Fruit fly (Drosophila melanogaster) whole organism, embryonic: ENCODE data around the gene CG5968.
A peak's percentile ranks its signal among the peaks of the same experiment; 100 is the strongest.

Experiments
- Awh ChIP-seq: fragments of 200-800 bp; sonication (Bioruptor generic); IDR thresholded peaks from 2 replicates; pipeline ENCODE4, ENCODE4 v1.3.6; 2022; ENCODE audit warnings: missing biosample characterization, missing genetic modification characterization
- Bteb2 ChIP-seq: fragments of 200-800 bp; sonication (Bioruptor generic); optimal IDR thresholded peaks from 2 replicates; lab custom pipeline; 2016; ENCODE audit warnings: missing biosample characterization, missing genetic modification characterization
- CG10366 ChIP-seq: fragments of 200-800 bp; sonication (Bioruptor generic); IDR thresholded peaks from 2 replicates; pipeline ENCODE4 v1.3.6; 2022; ENCODE audit warnings: missing biosample characterization, missing genetic modification characterization
- CG10462 ChIP-seq: fragments of 200-800 bp; sonication (Bioruptor generic); optimal IDR thresholded peaks from 2 replicates; lab custom pipeline; 2016; ENCODE audit warnings: missing biosample characterization, missing genetic modification characterization
- CG10565 ChIP-seq: fragments of 200-800 bp; sonication (Bioruptor generic); optimal IDR thresholded peaks from 3 replicates; lab custom pipeline; 2016; ENCODE audit warnings: missing biosample characterization, mild to moderate bottlenecking, missing genetic modification characterization
- CG10959 ChIP-seq: fragments of 200-800 bp; sonication (Bioruptor generic); IDR thresholded peaks from 2 replicates; pipeline ENCODE4 v1.3.6; 2022; ENCODE audit warnings: missing biosample characterization, missing genetic modification characterization
- CG11723 ChIP-seq: fragments of 200-800 bp; sonication (Bioruptor generic); optimal IDR thresholded peaks from 2 replicates; lab custom pipeline; 2017; ENCODE audit warnings: missing biosample characterization, mild to moderate bottlenecking, missing genetic modification characterization
- CG14014 ChIP-seq: fragments of 200-800 bp; sonication (Bioruptor generic); IDR thresholded peaks from 2 replicates; pipeline ENCODE4 v1.3.6; 2022; ENCODE audit warnings: missing biosample characterization, missing genetic modification characterization
- CG15011 ChIP-seq: fragments of 200-800 bp; sonication (Bioruptor generic); optimal IDR thresholded peaks from 3 replicates; lab custom pipeline; 2018; ENCODE audit warnings: missing biosample characterization, mild to moderate bottlenecking, missing genetic modification characterization
- CG15514 ChIP-seq: fragments of 200-800 bp; sonication (Bioruptor generic); optimal IDR thresholded peaks from 3 replicates; lab custom pipeline; 2017; ENCODE audit warnings: missing biosample characterization, missing genetic modification characterization, mild to moderate bottlenecking, moderate library complexity, missing genetic modification reagents
- CG16779 ChIP-seq: fragments of 200-800 bp; sonication (Bioruptor generic); IDR thresholded peaks from 2 replicates; pipeline ENCODE4 v1.3.6; 2022; ENCODE audit warnings: missing biosample characterization, missing genetic modification characterization
- CG17186 ChIP-seq: fragments of 200-800 bp; sonication (Bioruptor generic); optimal IDR thresholded peaks from 3 replicates; lab custom pipeline; 2017; ENCODE audit warnings: missing biosample characterization, missing genetic modification reagents, missing genetic modification characterization
- CG17385 ChIP-seq: fragments of 200-800 bp; sonication (Bioruptor generic); optimal IDR thresholded peaks from 3 replicates; lab custom pipeline; 2018; ENCODE audit warnings: missing biosample characterization, mild to moderate bottlenecking, missing genetic modification characterization
- CG17912 ChIP-seq: fragments of 200-800 bp; sonication (Bioruptor generic); optimal IDR thresholded peaks from 2 replicates; lab custom pipeline; 2018; ENCODE audit warnings: missing biosample characterization, mild to moderate bottlenecking, missing genetic modification characterization
- CG31388 ChIP-seq: fragments of 200-800 bp; sonication (Bioruptor generic); optimal IDR thresholded peaks from 2 replicates; lab custom pipeline; 2016; ENCODE audit warnings: missing biosample characterization, missing genetic modification characterization
- CG4617 ChIP-seq: fragments of 200-800 bp; sonication (Bioruptor generic); optimal IDR thresholded peaks from 3 replicates; lab custom pipeline; 2016; ENCODE audit warnings: missing biosample characterization, missing genetic modification characterization, borderline replicate concordance
- CG4730 ChIP-seq: fragments of 200-800 bp; sonication (Bioruptor generic); IDR thresholded peaks from 2 replicates; pipeline ENCODE4 v1.3.6; 2022; ENCODE audit warnings: missing biosample characterization, missing genetic modification characterization
- CG7271 ChIP-seq: fragments of 200-800 bp; sonication (Bioruptor generic); optimal IDR thresholded peaks from 2 replicates; lab custom pipeline; 2018; ENCODE audit warnings: missing biosample characterization, mild to moderate bottlenecking, missing genetic modification characterization, moderate library complexity
- CG7786 ChIP-seq: fragments of 200-800 bp; sonication (Bioruptor generic); optimal IDR thresholded peaks from 2 replicates; lab custom pipeline; 2016; ENCODE audit warnings: missing biosample characterization, missing genetic modification characterization
- CG9817 ChIP-seq: fragments of 200-800 bp; sonication (Bioruptor generic); optimal IDR thresholded peaks from 2 replicates; lab custom pipeline; 2018; ENCODE audit warnings: missing biosample characterization, mild to moderate bottlenecking, missing genetic modification characterization, moderate library complexity
- Drgx ChIP-seq: fragments of 200-800 bp; sonication (Bioruptor generic); IDR thresholded peaks from 2 replicates; pipeline ENCODE4 v1.3.6; 2022; ENCODE audit warnings: missing biosample characterization, missing genetic modification characterization
- E2f2 ChIP-seq: fragments of 200-800 bp; sonication (Bioruptor generic); IDR thresholded peaks from 2 replicates; pipeline ENCODE4 v1.3.6; 2022; ENCODE audit warnings: missing biosample characterization, missing genetic modification characterization
- Fer3 ChIP-seq: fragments of 200-800 bp; sonication (Bioruptor generic); optimal IDR thresholded peaks from 2 replicates; lab custom pipeline; 2018; ENCODE audit warnings: missing biosample characterization, mild to moderate bottlenecking, missing genetic modification characterization, moderate library complexity
- HmgD ChIP-seq: fragments of 200-800 bp; sonication (Bioruptor generic); optimal IDR thresholded peaks from 3 replicates; lab custom pipeline; 2016; ENCODE audit warnings: missing biosample characterization, missing genetic modification characterization
- Hmr ChIP-seq: fragments of 200-800 bp; sonication (Bioruptor generic); optimal IDR thresholded peaks from 3 replicates; lab custom pipeline; 2017; ENCODE audit warnings: mild to moderate bottlenecking, missing biosample characterization, missing genetic modification reagents, missing genetic modification characterization
- Hr78 ChIP-seq, 2 experiments: fragments of 200-800 bp in 1 of 2; fragments of >200 bp in 1 of 2; sonication (Bioruptor generic) in 1 of 2; optimal IDR thresholded peaks; 2 replicates each; lab custom pipeline; 2017 to 2019; ENCODE audit warnings: missing biosample characterization in 2 of 2, missing genetic modification characterization in 2 of 2, mild to moderate bottlenecking in 1 of 2, moderate library complexity in 1 of 2
- Mad ChIP-seq: fragments of 200-800 bp; sonication (Bioruptor generic); optimal IDR thresholded peaks from 2 replicates; lab custom pipeline; 2016; ENCODE audit warnings: missing biosample characterization, missing genetic modification characterization
- Meics ChIP-seq: fragments of 200-800 bp; sonication (Bioruptor generic); optimal IDR thresholded peaks from 2 replicates; lab custom pipeline; 2017; ENCODE audit warnings: missing biosample characterization, mild to moderate bottlenecking, missing genetic modification characterization
- NC2β ChIP-seq: fragments of 200-800 bp; sonication (Bioruptor generic); optimal IDR thresholded peaks from 2 replicates; lab custom pipeline; 2016; ENCODE audit warnings: missing biosample characterization, missing genetic modification characterization
- Poxn ChIP-seq: fragments of 200-800 bp; sonication (Bioruptor generic); IDR thresholded peaks from 2 replicates; pipeline ENCODE4 v1.3.6; 2022; ENCODE audit warnings: missing biosample characterization, missing genetic modification characterization
- Ravus ChIP-seq: fragments of 200-800 bp; sonication (Bioruptor generic); IDR thresholded peaks from 2 replicates; pipeline ENCODE4 v1.3.6; 2022; ENCODE audit warnings: missing biosample characterization, missing genetic modification characterization
- Side ChIP-seq: fragments of 200-800 bp; sonication (Bioruptor generic); optimal IDR thresholded peaks from 2 replicates; lab custom pipeline; 2016; ENCODE audit warnings: missing biosample characterization, missing genetic modification characterization
- Ssrp ChIP-seq: fragments of 200-800 bp; sonication (Bioruptor generic); optimal IDR thresholded peaks from 2 replicates; lab custom pipeline; 2018; ENCODE audit warnings: missing biosample characterization, mild to moderate bottlenecking, missing genetic modification characterization, moderate library complexity
- Taf1 ChIP-seq: fragments of 200-800 bp; sonication (Bioruptor generic); IDR thresholded peaks from 2 replicates; pipeline ENCODE4 v1.3.6; 2022; ENCODE audit warnings: missing biosample characterization, missing genetic modification characterization
- cas ChIP-seq: fragments of 200-800 bp; sonication (Bioruptor generic); IDR thresholded peaks from 2 replicates; pipeline ENCODE4 v1.3.6; 2022; ENCODE audit warnings: missing biosample characterization, missing genetic modification characterization
- danr ChIP-seq: fragments of 200-800 bp; sonication (Bioruptor generic); IDR thresholded peaks from 2 replicates; pipeline ENCODE4 v1.3.6; 2022; ENCODE audit warnings: missing biosample characterization, missing genetic modification characterization
- dmrt99B ChIP-seq: fragments of 200-800 bp; sonication (Bioruptor generic); optimal IDR thresholded peaks from 2 replicates; lab custom pipeline; 2018; ENCODE audit warnings: missing biosample characterization, mild to moderate bottlenecking, missing genetic modification characterization, moderate library complexity
- fd102C ChIP-seq: fragments of 200-800 bp; sonication (Bioruptor generic); optimal IDR thresholded peaks from 2 replicates; lab custom pipeline; 2018; ENCODE audit warnings: missing biosample characterization, mild to moderate bottlenecking, missing genetic modification characterization, moderate library complexity
- gro ChIP-seq: fragments of 200-800 bp; sonication (Bioruptor generic); optimal IDR thresholded peaks from 2 replicates; lab custom pipeline; 2016; ENCODE audit warnings: missing biosample characterization, missing genetic modification characterization
- insv ChIP-seq, 2 experiments: fragments of 200-800 bp; sonication (Bioruptor generic); optimal IDR thresholded peaks; 3 replicates each; lab custom pipeline; 2016 to 2018; ENCODE audit warnings: missing biosample characterization in 2 of 2, missing genetic modification characterization in 2 of 2
- jigr1 ChIP-seq: fragments of 200-800 bp; sonication (Bioruptor generic); IDR thresholded peaks from 3 replicates; pipeline ENCODE4 v1.3.6; 2022; ENCODE audit warnings: missing biosample characterization, missing genetic modification characterization
- knrl ChIP-seq: fragments of 200-800 bp; sonication (Bioruptor generic); IDR thresholded peaks from 3 replicates; pipeline ENCODE4 v1.3.6; 2022; ENCODE audit warnings: missing biosample characterization, missing genetic modification characterization; ENCODE audit not compliant: partially characterized antibody
- mld ChIP-seq: fragments of 200-800 bp; sonication (Bioruptor generic); IDR thresholded peaks from 3 replicates; pipeline ENCODE4 v1.3.6; 2022; ENCODE audit warnings: missing biosample characterization, missing genetic modification characterization; ENCODE audit not compliant: partially characterized antibody
- pfk ChIP-seq: fragments of 200-800 bp; sonication (Bioruptor generic); optimal IDR thresholded peaks from 2 replicates; lab custom pipeline; 2018; ENCODE audit warnings: missing biosample characterization, mild to moderate bottlenecking, missing genetic modification characterization, moderate library complexity
- ranshi ChIP-seq: fragments of 200-800 bp; sonication (Bioruptor generic); IDR thresholded peaks from 2 replicates; pipeline ENCODE4 v1.3.6; 2022; ENCODE audit warnings: missing biosample characterization, missing genetic modification characterization
- row ChIP-seq: fragments of 200-800 bp; sonication (Bioruptor generic); IDR thresholded peaks from 3 replicates; pipeline ENCODE4 v1.3.6; 2022; ENCODE audit warnings: missing biosample characterization, missing genetic modification characterization
- sr ChIP-seq: fragments of 200-800 bp; sonication (Bioruptor generic); IDR thresholded peaks from 3 replicates; pipeline ENCODE4 v1.3.6; 2022; ENCODE audit warnings: missing biosample characterization, missing genetic modification characterization
- unpg ChIP-seq: fragments of 200-800 bp; sonication (Bioruptor generic); optimal IDR thresholded peaks from 3 replicates; lab custom pipeline; 2018; ENCODE audit warnings: missing biosample characterization, mild to moderate bottlenecking, missing genetic modification characterization, moderate library complexity
- vvl ChIP-seq: fragments of 200-800 bp; sonication (Bioruptor generic); IDR thresholded peaks from 2 replicates; pipeline ENCODE4 v1.3.6; 2022; ENCODE audit warnings: missing biosample characterization, missing genetic modification characterization
- wdn ChIP-seq: fragments of 200-800 bp; sonication (Bioruptor generic); IDR thresholded peaks from 2 replicates; pipeline ENCODE4 v1.3.6; 2022; ENCODE audit warnings: missing biosample characterization, missing genetic modification characterization
- yki ChIP-seq: fragments of >200 bp; optimal IDR thresholded peaks from 3 replicates; lab custom pipeline; 2018

Gene CG5968

dm6 chr2L:16500469-16500868 is 49.3 kb downstream of the CG5968 start (continued):
- TF ChIP-seq CG10366 (GFP tag; lab: Robert Waterston, UW) (peak; percentile 92), CG4730 (GFP tag; lab: Robert Waterston, UW) (peak; percentile 88), CG17912 (GFP tag; lab: Kevin White, UChicago) (peak; percentile 73), mld (no peak), CG10462 (peak; percentile 71), CG11723 (GFP tag; lab: Kevin White, UChicago) (peak; percentile 75), Bteb2 (GFP tag; lab: Kevin White, UChicago) (peak; percentile 82), CG16779 (GFP tag; lab: Robert Waterston, UW) (peak; percentile 70), sr (GFP tag; lab: Robert Waterston, UW) (peak; percentile 68; the same call in 2 of the 3 replicates), CG10565 (GFP tag; lab: Kevin White, UChicago) (peak; percentile 32), CG7271 (peak; percentile 67), jigr1 (peak; percentile 80), CG15011 (GFP tag; lab: Kevin White, UChicago) (peak; percentile 66), ranshi (peak; percentile 93), Fer3 (tag; lab: Kevin White, UChicago) (peak; percentile 84), CG15514 (peak; percentile 60), CG14014 (peak; percentile 93), dmrt99B (peak; percentile 93), knrl (no peak), wdn (GFP tag; lab: Robert Waterston, UW) (peak; percentile 60; the same call in 1 of the 2 replicates), E2f2 (GFP tag; lab: Robert Waterston, UW) (peak; percentile 72), Hr78 (GFP tag; optimal IDR thresholded peaks at IDR 0.05; lab: Kevin White, UChicago) (peak in 1 of 2 experiments; percentile 51), Taf1 (GFP tag; lab: Robert Waterston, UW) (peak; percentile 89), CG7786 (GFP tag; lab: Kevin White, UChicago) (peak; percentile 73), HmgD (GFP tag; lab: Kevin White, UChicago) (peak; percentile 16), Drgx (peak; percentile 93), NC2β (GFP tag; lab: Kevin White, UChicago) (peak; percentile 80), Mad (GFP tag; lab: Kevin White, UChicago) (peak; percentile 83), yki (lab: Kevin White, UChicago) (no peak), danr (GFP tag; lab: Robert Waterston, UW) (peak; percentile 88), CG4617 (GFP tag; lab: Kevin White, UChicago) (peak; percentile 64), cas (GFP tag; lab: Robert Waterston, UW) (peak; percentile 78), Ssrp (peak; percentile 87), Side (GFP tag; lab: Kevin White, UChicago) (peak; percentile 92), Meics (GFP tag; lab: Kevin White, UChicago) (peak; percentile 83), CG10959 (GFP tag; lab: Robert Waterston, UW) (peak; percentile 93), vvl (GFP tag; lab: Robert Waterston, UW) (peak; percentile 97), row (peak; percentile 96), Poxn (GFP tag; lab: Robert Waterston, UW) (no peak), gro (GFP tag; lab: Kevin White, UChicago) (peak; percentile 76), insv (GFP tag; optimal IDR thresholded peaks at IDR 0.05; lab: Kevin White, UChicago) (peak in 1 of 2 experiments; percentile 48), CG17385 (GFP tag; lab: Kevin White, UChicago) (peak; percentile 90), CG17186 (GFP tag; lab: Kevin White, UChicago) (peak; percentile 43), unpg (GFP tag; lab: Kevin White, UChicago) (peak; percentile 95), pfk (GFP tag; lab: Kevin White, UChicago) (no peak), fd102C (GFP tag; lab: Kevin White, UChicago) (peak; percentile 62), Hmr (GFP tag; lab: Kevin White, UChicago) (peak; percentile 92), CG9817 (tag; lab: Kevin White, UChicago) (peak; percentile 91), CG31388 (GFP tag; lab: Kevin White, UChicago) (peak; percentile 70), Awh (peak; percentile 92), Ravus (GFP tag; lab: Robert Waterston, UW) (peak; percentile 74)
